Fruit fly (Drosophila melanogaster): ENCODE data around the gene CG31221.

Gene CG31221

DNA sequence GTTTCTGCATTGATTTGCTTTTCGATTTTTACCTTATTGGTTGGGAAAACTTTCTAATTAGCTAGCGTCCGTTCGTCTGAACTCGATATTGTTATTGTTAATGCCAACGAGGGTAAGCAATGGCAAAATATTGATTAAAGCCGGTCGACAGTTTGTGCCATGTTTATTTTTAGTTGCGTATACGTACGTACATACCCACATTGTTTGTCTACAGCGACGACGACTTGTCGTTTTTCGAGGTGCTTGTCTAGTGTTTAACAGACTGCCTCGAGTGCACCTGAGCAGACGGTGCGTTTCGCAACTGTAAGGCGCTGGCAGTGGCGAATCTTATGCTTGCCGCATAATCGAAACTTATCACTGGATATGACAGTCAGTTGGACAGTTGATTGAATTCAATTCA is 55.0 kb downstream of the CG31221 start (continued):
- TF ChIP-seq CG15601 (tag; optimal IDR thresholded peaks at IDR 0.05) (no peak), CG2199 (GFP tag; IDR thresholded peaks at IDR 0.05) (no peak), Nf-YA (GFP tag; IDR thresholded peaks at IDR 0.05) (peak; percentile 51; the same call in 1 of the 2 replicates), Eip74EF (GFP tag; optimal IDR thresholded peaks at IDR 0.05) (no peak), luna (GFP tag; optimal IDR thresholded peaks at IDR 0.05) (no peak), CG16863 (GFP tag; optimal IDR thresholded peaks at IDR 0.05) (peak; percentile 19), CG9727 (GFP tag; optimal IDR thresholded peaks at IDR 0.05) (no peak), Rfx (GFP tag; IDR thresholded peaks at IDR 0.05) (no peak), kay (GFP tag; optimal IDR thresholded peaks at IDR 0.05) (no peak), Sox100B (GFP tag; optimal IDR thresholded peaks at IDR 0.05) (peak; percentile 59), dpn (GFP tag; optimal IDR thresholded peaks at IDR 0.05) (no peak), CG4404 (GFP tag; IDR thresholded peaks at IDR 0.05) (no peak), CG17829 (tag; optimal IDR thresholded peaks at IDR 0.05) (no peak), CG17328 (GFP tag; IDR thresholded peaks at IDR 0.05) (no peak), CG2889 (GFP tag; IDR thresholded peaks at IDR 0.05) (no peak), gsb-n (tag; optimal IDR thresholded peaks at IDR 0.05) (no peak), hth (optimal IDR thresholded peaks at IDR 0.05) (no peak), Ets65A (GFP tag) (no peak), sens (GFP tag) (no peak), CG8944 (GFP tag; optimal IDR thresholded peaks at IDR 0.05) (no peak), Fer2 (tag; optimal IDR thresholded peaks at IDR 0.05) (no peak), CG11696 (GFP tag; IDR thresholded peaks at IDR 0.05) (no peak), ems (GFP tag; optimal IDR thresholded peaks at IDR 0.05) (no peak), NC2α (GFP tag; optimal IDR thresholded peaks at IDR 0.05) (no peak), CG11695 (GFP tag; IDR thresholded peaks at IDR 0.05) (peak; percentile 85), D19B (GFP tag; optimal IDR thresholded peaks at IDR 0.05) (no peak), CG13296 (GFP tag; optimal IDR thresholded peaks at IDR 0.05) (no peak), lilli (GFP tag; optimal IDR thresholded peaks at IDR 0.05) (no peak), CG6175 (GFP tag; IDR thresholded peaks at IDR 0.05) (no peak), pum (GFP tag; optimal IDR thresholded peaks at IDR 0.05) (no peak), ttk (GFP tag; IDR thresholded peaks at IDR 0.05) (no peak), sisA (GFP tag; IDR thresholded peaks at IDR 0.05) (no peak), CG1024 (GFP tag; IDR thresholded peaks at IDR 0.05) (0 out of 2 replicates have a peak, but pooled peaks have one; percentile 12), hkb (optimal IDR thresholded peaks at IDR 0.05) (no peak), hkb (GFP tag; IDR thresholded peaks at IDR 0.05) (peak; percentile 67), Hr3 (GFP tag; optimal IDR thresholded peaks at IDR 0.05) (no peak), da (GFP tag; optimal IDR thresholded peaks at IDR 0.05) (no peak), pros (GFP tag; optimal IDR thresholded peaks at IDR 0.05) (no peak), odd (GFP tag; optimal IDR thresholded peaks at IDR 0.05) (peak; percentile 7), cg (GFP tag; optimal IDR thresholded peaks at IDR 0.05) (no peak), CG3838 (GFP tag; optimal IDR thresholded peaks at IDR 0.05) (no peak), MTF-1 (GFP tag; optimal IDR thresholded peaks at IDR 0.05; ENCODE audit: borderline replicate concordance) (no peak), maf-S (GFP tag; optimal IDR thresholded peaks at IDR 0.05) (no peak), CG2116 (GFP tag; optimal IDR thresholded peaks at IDR 0.05) (no peak), tio (GFP tag; optimal IDR thresholded peaks at IDR 0.05) (no peak), Hmr (GFP tag; optimal IDR thresholded peaks at IDR 0.05) (no peak), prd (optimal IDR thresholded peaks at IDR 0.05) (no peak), prd (GFP tag; IDR thresholded peaks at IDR 0.05) (no peak), cas (GFP tag; IDR thresholded peaks at IDR 0.05) (no peak), CG8281 (tag; optimal IDR thresholded peaks at IDR 0.05) (no peak), crp (GFP tag; optimal IDR thresholded peaks at IDR 0.05) (no peak), fd3F (GFP tag; optimal IDR thresholded peaks at IDR 0.05) (no peak), CG8478 (optimal IDR thresholded peaks at IDR 0.05) (no peak), gfzf (GFP tag; optimal IDR thresholded peaks at IDR 0.05) (no peak)

Data from whole organism, embryonic.